Worm (Caenorhabditis elegans) whole organism, L4 larva: ENCODE measurements around the gene F10D7.10.

ENCODE experiments used
- fkh-10 ChIP-seq: fragments of 150-350 bp; optimal IDR thresholded peaks from 2 replicates; lab custom pipeline; 2014; ENCODE audit warnings: missing biosample characterization, missing genetic modification reagents, missing genetic modification characterization
- mdt-29 ChIP-seq: fragments of 200-800 bp; sonication (Bioruptor generic); IDR thresholded peaks from 2 replicates; pipeline ENCODE4 v1.3.6; 2022; ENCODE audit warnings: missing genetic modification reagents, missing genetic modification characterization, missing compliant biosample characterization
- nhr-11 ChIP-seq: fragments of 150-350 bp; optimal IDR thresholded peaks from 2 replicates; lab custom pipeline; 2014; ENCODE audit warnings: missing biosample characterization, missing genetic modification characterization
- nhr-25 ChIP-seq: sonication (generic microtip); optimal IDR thresholded peaks from 2 replicates; lab custom pipeline; 2017; ENCODE audit warnings: missing genetic modification characterization, mild to moderate bottlenecking, missing compliant biosample characterization, antibody characterized with exemption, moderate library complexity, borderline replicate concordance; ENCODE audit not compliant: insufficient read depth
- nhr-76 ChIP-seq: fragments of 150-350 bp; optimal IDR thresholded peaks from 2 replicates; lab custom pipeline; 2014; ENCODE audit warnings: missing biosample characterization, missing genetic modification characterization
- zag-1 ChIP-seq: fragments of 150-350 bp; optimal IDR thresholded peaks from 2 replicates; lab custom pipeline; 2014; ENCODE audit warnings: missing biosample characterization, missing genetic modification characterization

DNA sequence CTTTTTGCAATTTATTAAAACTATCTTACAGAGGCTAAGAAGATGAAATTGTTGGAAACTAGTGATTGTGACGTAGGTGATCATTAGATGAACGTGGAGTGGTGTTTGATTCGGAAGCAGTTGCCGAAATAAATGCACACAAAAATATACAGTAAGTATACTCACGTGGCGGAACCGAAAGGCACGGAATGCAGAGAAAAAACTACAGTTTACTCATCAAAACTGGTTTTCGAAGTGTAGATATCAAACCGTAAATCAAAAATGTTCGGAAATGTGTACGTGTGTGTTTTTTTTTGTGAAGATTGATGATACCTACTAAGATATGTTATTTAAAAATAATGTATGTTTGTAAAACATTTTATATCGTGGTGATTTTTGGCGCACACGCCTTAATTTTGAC is 47.1 kb upstream of the F10D7.10 start:
- TF ChIP-seq nhr-11 (tag; lab: Kevin White, UChicago) (no peak), mdt-29 (no peak), nhr-25 (peak; percentile 11), zag-1 (tag; lab: Kevin White, UChicago) (no peak), nhr-76 (tag; lab: Kevin White, UChicago) (no peak), fkh-10 (GFP tag; lab: Kevin White, UChicago) (no peak)
